Worm (Caenorhabditis elegans): ENCODE data around the gene col-123.
A peak's percentile ranks its signal among the peaks of the same experiment; 100 is the strongest.

Gene col-123

DNA sequence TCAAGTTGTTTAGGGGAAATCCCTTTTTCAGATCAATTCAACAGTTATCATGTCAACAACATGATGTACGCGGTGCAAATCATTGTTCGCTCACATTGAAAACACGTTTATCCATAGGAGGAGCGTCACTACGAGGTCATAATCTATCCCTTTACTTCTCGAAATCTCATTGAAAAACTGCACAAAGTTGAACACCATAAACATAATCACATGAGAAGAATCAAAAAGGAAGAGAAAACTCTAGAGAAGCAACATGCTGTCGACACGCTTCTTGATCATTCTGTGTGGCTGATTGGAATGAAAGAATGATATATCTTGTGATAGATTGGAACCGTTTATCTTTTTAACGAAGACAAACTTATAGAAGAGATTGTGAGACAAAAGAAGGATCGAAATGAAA, 46.2 kb downstream of the col-123 start (continued):
- TF ChIP-seq unc-62 (GFP tag; optimal IDR thresholded peaks at IDR 0.05 in 1 of 2) (peak in 1 of 2 experiments; percentile 98), unc-62 (tag; optimal IDR thresholded peaks at IDR 0.05) (no peak), daf-8 (GFP tag; IDR thresholded peaks at IDR 0.05) (no peak), F10B5.3 (tag; optimal IDR thresholded peaks at IDR 0.05) (no peak), ceh-82 (tag; optimal IDR thresholded peaks at IDR 0.05) (no peak), egl-27 (tag; optimal IDR thresholded peaks at IDR 0.05) (no peak), mdl-1 (tag; optimal IDR thresholded peaks at IDR 0.05) (peak in 1 of 2 experiments; percentile 72), nhr-111 (GFP tag; optimal IDR thresholded peaks at IDR 0.05) (no peak), dve-1 (tag; optimal IDR thresholded peaks at IDR 0.05; ENCODE audit: insufficient read depth) (peak; percentile 6), tra-1 (GFP tag; IDR thresholded peaks at IDR 0.05) (peak; percentile 24; the same call in 1 of the 2 replicates), dmd-6 (GFP tag; IDR thresholded peaks at IDR 0.05) (peak; percentile 79), ces-1 (GFP tag; optimal IDR thresholded peaks at IDR 0.05) (no peak), ceh-62 (tag; optimal IDR thresholded peaks at IDR 0.05) (no peak), R02D3.7 (tag; optimal IDR thresholded peaks at IDR 0.05) (no peak), mep-1 (tag; optimal IDR thresholded peaks at IDR 0.05) (peak; percentile 59), nhr-10 (tag; optimal IDR thresholded peaks at IDR 0.05) (peak; percentile 14)

DNA sequence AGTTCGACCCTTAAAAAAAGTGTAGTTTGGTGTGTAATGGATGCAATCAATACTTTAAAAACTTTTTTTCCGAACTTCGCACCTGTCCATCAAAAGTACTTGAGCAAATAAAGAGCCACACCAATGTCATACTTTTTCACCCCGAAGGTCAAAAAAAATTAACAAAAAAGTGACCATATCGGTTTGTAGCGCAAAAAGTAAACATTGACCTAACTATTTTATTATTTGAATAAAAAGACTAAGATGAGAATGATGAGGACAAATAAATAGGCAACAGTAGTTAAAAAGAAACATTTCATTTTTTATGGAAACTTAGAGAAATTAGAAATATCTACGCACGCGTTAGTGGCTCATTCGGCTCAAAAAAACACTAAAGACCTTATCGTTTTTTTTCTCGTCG, 47.6 kb downstream of the col-123 start:
- TF ChIP-seq dmd-6 (GFP tag; IDR thresholded peaks at IDR 0.05), result no peak
- no peak for TF ChIP-seq aly-2 (tag; optimal IDR thresholded peaks at IDR 0.05)
- TF ChIP-seq ceh-28 (tag; optimal IDR thresholded peaks at IDR 0.05), result no peak
- TF ChIP-seq vab-7 (GFP tag; IDR thresholded peaks at IDR 0.05), result no peak
- TF ChIP-seq zfp-3 (GFP tag; conservative IDR thresholded peaks at IDR 0.05), result no peak
- no peak for TF ChIP-seq sdz-12 (GFP tag; optimal IDR thresholded peaks at IDR 0.05)
- no peak for TF ChIP-seq egl-27 (tag; optimal IDR thresholded peaks at IDR 0.05)
- TF ChIP-seq lim-7 (GFP tag; IDR thresholded peaks at IDR 0.05), result no peak
- TF ChIP-seq rbr-2 (tag; optimal IDR thresholded peaks at IDR 0.05), result no peak
- TF ChIP-seq mdt-29 (GFP tag; IDR thresholded peaks at IDR 0.05), result no peak
- TF ChIP-seq fos-1 (tag; optimal IDR thresholded peaks at IDR 0.05), result no peak
- no peak for TF ChIP-seq daf-19 (GFP tag; conservative IDR thresholded peaks at IDR 0.05)
- no peak for TF ChIP-seq F26F4.8 (GFP tag; conservative IDR thresholded peaks at IDR 0.05)
- TF ChIP-seq dpl-1 (GFP tag; optimal IDR thresholded peaks at IDR 0.05), result no peak
- TF ChIP-seq unc-62 (GFP tag; optimal IDR thresholded peaks at IDR 0.05 in 1 of 2), result no peak
- no peak for TF ChIP-seq unc-62 (tag; optimal IDR thresholded peaks at IDR 0.05)
- no peak for TF ChIP-seq lsy-2 (tag; optimal IDR thresholded peaks at IDR 0.05)
- no peak for TF ChIP-seq nhr-41 (GFP tag; IDR thresholded peaks at IDR 0.05)
- TF ChIP-seq F37D6.2 (tag; optimal IDR thresholded peaks at IDR 0.05), result no peak
- no peak for TF ChIP-seq nhr-102 (tag; optimal IDR thresholded peaks at IDR 0.05)

DNA sequence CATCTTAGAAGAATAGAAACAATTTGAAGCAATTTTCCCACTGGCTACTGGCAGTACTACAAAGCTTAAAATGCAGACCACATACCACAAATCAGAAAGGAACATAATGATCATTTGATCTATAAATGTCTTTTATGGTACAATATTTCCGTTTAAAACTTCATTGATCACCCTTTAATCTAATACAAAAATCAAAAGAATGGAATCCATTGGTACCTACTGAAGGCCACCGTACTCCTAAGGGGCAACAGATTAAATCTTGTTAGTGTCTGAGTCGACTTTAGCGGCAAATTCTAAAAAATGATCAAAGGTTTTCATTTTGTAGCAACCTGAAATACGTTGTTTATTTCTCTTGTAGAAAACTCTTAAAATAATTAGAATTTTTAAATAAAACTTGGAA, 50.5 kb downstream of the col-123 start:
- TF ChIP-seq hmg-1.1 (GFP tag; IDR thresholded peaks at IDR 0.05), result no peak
